Worm (Caenorhabditis elegans) whole organism, late embryonic: Measurements from ENCODE around the gene usp-50.

Experiments used
- F13H6.1 ChIP-seq: sonication (generic microtip); optimal IDR thresholded peaks from 2 replicates; lab custom pipeline; 2016; ENCODE audit warnings: missing genetic modification characterization, missing compliant biosample characterization
- K02D7.2 ChIP-seq: sonication (generic microtip); optimal IDR thresholded peaks from 2 replicates; lab custom pipeline; 2017; ENCODE audit warnings: mild to moderate bottlenecking, missing genetic modification characterization, missing compliant biosample characterization
- T23F11.4 ChIP-seq: fragments of 200-800 bp; sonication (Bioruptor generic); optimal IDR thresholded peaks from 2 replicates; lab custom pipeline; 2018; ENCODE audit warnings: mild to moderate bottlenecking, missing genetic modification characterization, missing compliant biosample characterization
- ceh-14 ChIP-seq: sonication (generic microtip); optimal IDR thresholded peaks from 2 replicates; lab custom pipeline; 2016; ENCODE audit warnings: missing genotype, missing genetic modification characterization, missing compliant biosample characterization
- ceh-2 ChIP-seq: sonication (generic microtip); optimal IDR thresholded peaks from 2 replicates; lab custom pipeline; 2016; ENCODE audit warnings: missing genotype, missing genetic modification characterization, missing compliant biosample characterization
- ceh-22 ChIP-seq: sonication (generic microtip); optimal IDR thresholded peaks from 2 replicates; lab custom pipeline; 2017; ENCODE audit warnings: missing biosample characterization, missing genetic modification characterization
- ceh-24 ChIP-seq: sonication (generic microtip); optimal IDR thresholded peaks from 2 replicates; lab custom pipeline; 2016; ENCODE audit warnings: mild to moderate bottlenecking, missing genetic modification characterization, missing compliant biosample characterization
- ceh-30 ChIP-seq: fragments of 150-350 bp; optimal IDR thresholded peaks from 2 replicates; lab custom pipeline; 2014; ENCODE audit warnings: missing biosample characterization, missing genetic modification characterization
- ceh-31 ChIP-seq: sonication (generic microtip); optimal IDR thresholded peaks from 2 replicates; lab custom pipeline; 2016; ENCODE audit warnings: missing genetic modification characterization, missing compliant biosample characterization
- ceh-45 ChIP-seq: fragments of 200-800 bp; sonication (Bioruptor generic); IDR thresholded peaks from 2 replicates; pipeline ENCODE4 v1.3.6; 2022; ENCODE audit warnings: missing genetic modification reagents, missing genetic modification characterization, missing compliant biosample characterization
- ceh-48 ChIP-seq: sonication (generic microtip); optimal IDR thresholded peaks from 2 replicates; lab custom pipeline; 2016; ENCODE audit warnings: missing genetic modification characterization, inconsistent platforms, missing compliant biosample characterization
- ceh-9 ChIP-seq: sonication (generic microtip); optimal IDR thresholded peaks from 2 replicates; lab custom pipeline; 2016; ENCODE audit warnings: mild to moderate bottlenecking, missing genetic modification characterization, inconsistent platforms, missing compliant biosample characterization
- che-1 ChIP-seq: sonication (generic microtip); optimal IDR thresholded peaks from 2 replicates; lab custom pipeline; 2016; ENCODE audit warnings: mild to moderate bottlenecking, missing genetic modification characterization, missing compliant biosample characterization
- dmd-4 ChIP-seq: sonication (generic microtip); optimal IDR thresholded peaks from 2 replicates; lab custom pipeline; 2016; ENCODE audit warnings: borderline replicate concordance, missing genetic modification characterization, missing compliant biosample characterization
- dve-1 ChIP-seq: sonication (generic microtip); optimal IDR thresholded peaks from 2 replicates; lab custom pipeline; 2017; ENCODE audit warnings: antibody characterized with exemption, mild to moderate bottlenecking, missing genetic modification characterization, missing compliant biosample characterization
- elt-2 ChIP-seq: sonication (generic microtip); optimal IDR thresholded peaks from 2 replicates; lab custom pipeline; 2016; ENCODE audit warnings: missing genetic modification reagents, missing genetic modification characterization, missing compliant biosample characterization
- elt-4 ChIP-seq: sonication (generic microtip); optimal IDR thresholded peaks from 2 replicates; lab custom pipeline; 2016; ENCODE audit warnings: missing genetic modification characterization, missing compliant biosample characterization
- eyg-1 ChIP-seq: sonication (generic microtip); optimal IDR thresholded peaks from 2 replicates; lab custom pipeline; 2016; ENCODE audit warnings: missing genotype, missing genetic modification characterization, missing compliant biosample characterization
- fax-1 ChIP-seq: sonication (generic microtip); optimal IDR thresholded peaks from 2 replicates; lab custom pipeline; 2016; ENCODE audit warnings: missing genotype, missing genetic modification characterization, missing compliant biosample characterization
- fkh-6 ChIP-seq: sonication (generic microtip); optimal IDR thresholded peaks from 2 replicates; lab custom pipeline; 2016; ENCODE audit warnings: missing genetic modification characterization, missing compliant biosample characterization
- gmeb-2 ChIP-seq: sonication (generic microtip); optimal IDR thresholded peaks from 2 replicates; lab custom pipeline; 2016; ENCODE audit warnings: missing genetic modification characterization, inconsistent platforms, missing compliant biosample characterization
- hlh-13 ChIP-seq: fragments of 200-800 bp; sonication (Bioruptor generic); optimal IDR thresholded peaks from 2 replicates; lab custom pipeline; 2018; ENCODE audit warnings: mild to moderate bottlenecking, missing genetic modification characterization, missing compliant biosample characterization
- hlh-6 ChIP-seq: sonication (generic microtip); optimal IDR thresholded peaks from 2 replicates; lab custom pipeline; 2016; ENCODE audit warnings: missing genotype, missing genetic modification characterization, missing compliant biosample characterization
- hlh-8 ChIP-seq: sonication (generic microtip); optimal IDR thresholded peaks from 2 replicates; lab custom pipeline; 2016; ENCODE audit warnings: missing genotype, missing genetic modification characterization, missing compliant biosample characterization
- lim-6 ChIP-seq: sonication (generic microtip); optimal IDR thresholded peaks from 2 replicates; lab custom pipeline; 2016; ENCODE audit warnings: missing genetic modification characterization, missing compliant biosample characterization
- lin-11 ChIP-seq: fragments of 200-800 bp; sonication (Bioruptor generic); optimal IDR thresholded peaks from 2 replicates; lab custom pipeline; 2018; ENCODE audit warnings: mild to moderate bottlenecking, missing genetic modification characterization, missing compliant biosample characterization
- mec-3 ChIP-seq: sonication (generic microtip); optimal IDR thresholded peaks from 2 replicates; lab custom pipeline; 2016; ENCODE audit warnings: borderline replicate concordance, missing genetic modification characterization, missing compliant biosample characterization
- nfya-1 ChIP-seq: sonication (generic microtip); optimal IDR thresholded peaks from 2 replicates; lab custom pipeline; 2017; ENCODE audit warnings: missing genetic modification characterization, mild to moderate bottlenecking, missing compliant biosample characterization, antibody characterized with exemption, moderate library complexity
- nhr-11 ChIP-seq: fragments of 150-350 bp; optimal IDR thresholded peaks from 2 replicates; lab custom pipeline; 2014; ENCODE audit warnings: missing biosample characterization, missing genetic modification characterization
- npax-4 ChIP-seq: sonication (generic microtip); optimal IDR thresholded peaks from 2 replicates; lab custom pipeline; 2016; ENCODE audit warnings: missing genetic modification characterization, missing compliant biosample characterization
- odd-2 ChIP-seq: sonication (generic microtip); optimal IDR thresholded peaks from 2 replicates; lab custom pipeline; 2017; ENCODE audit warnings: antibody characterized with exemption, mild to moderate bottlenecking, missing genetic modification characterization, missing compliant biosample characterization
- pag-3 ChIP-seq: sonication (generic microtip); optimal IDR thresholded peaks from 2 replicates; lab custom pipeline; 2016; ENCODE audit warnings: missing compliant biosample characterization, missing genetic modification characterization, borderline replicate concordance
- pat-9 ChIP-seq: fragments of 200-800 bp; sonication (Bioruptor generic); optimal IDR thresholded peaks from 2 replicates; lab custom pipeline; 2018; ENCODE audit warnings: mild to moderate bottlenecking, missing genetic modification characterization, moderate library complexity, missing compliant biosample characterization
- pax-1 ChIP-seq: fragments of 150-350 bp; optimal IDR thresholded peaks from 2 replicates; lab custom pipeline; 2014; ENCODE audit warnings: missing biosample characterization, missing genetic modification characterization
- pha-2 ChIP-seq: sonication (generic microtip); optimal IDR thresholded peaks from 2 replicates; lab custom pipeline; 2017; ENCODE audit warnings: mild to moderate bottlenecking, missing genetic modification characterization, missing compliant biosample characterization
- pha-4 ChIP-seq: fragments of 150-350 bp; optimal IDR thresholded peaks from 2 replicates; lab custom pipeline; 2018; ENCODE audit warnings: missing biosample characterization, missing genetic modification reagents, missing genetic modification characterization
- rnt-1 ChIP-seq: sonication (generic microtip); optimal IDR thresholded peaks from 2 replicates; lab custom pipeline; 2016; ENCODE audit warnings: missing genetic modification characterization, missing compliant biosample characterization
- sdc-2 ChIP-seq: sonication (generic microtip); optimal IDR thresholded peaks from 2 replicates; lab custom pipeline; 2016; ENCODE audit warnings: missing genotype, missing genetic modification characterization, missing compliant biosample characterization
- sox-2 ChIP-seq: fragments of 200-800 bp; sonication (Bioruptor generic); IDR thresholded peaks from 2 replicates; pipeline ENCODE4 v1.3.6; 2022; ENCODE audit warnings: missing genetic modification reagents, missing genetic modification characterization, missing compliant biosample characterization
- ttx-3 ChIP-seq: sonication (generic microtip); optimal IDR thresholded peaks from 2 replicates; lab custom pipeline; 2016; ENCODE audit warnings: missing genetic modification reagents, missing genetic modification characterization, missing compliant biosample characterization
- unc-3 ChIP-seq, 2 experiments: fragments of 200-800 bp in 1 of 2; sonication (Bioruptor generic) in 1 of 2; sonication (generic microtip) in 1 of 2; conservative IDR thresholded peaks in 1 of 2; optimal IDR thresholded peaks in 1 of 2; 2 replicates each; pipeline versions ENCODE4 v1.3.6 to Lab custom; 2016 to 2022; ENCODE audit warnings: missing compliant biosample characterization in 2 of 2, missing genetic modification characterization in 2 of 2, missing genetic modification reagents in 1 of 2
- unc-42 ChIP-seq: sonication (generic microtip); optimal IDR thresholded peaks from 2 replicates; lab custom pipeline; 2016; ENCODE audit warnings: missing genotype, missing genetic modification characterization, missing compliant biosample characterization
- unc-55 ChIP-seq: sonication (generic microtip); optimal IDR thresholded peaks from 2 replicates; lab custom pipeline; 2017; ENCODE audit warnings: missing biosample characterization, missing genetic modification reagents, missing genetic modification characterization
- unc-86 ChIP-seq: sonication (generic microtip); optimal IDR thresholded peaks from 2 replicates; lab custom pipeline; 2016; ENCODE audit warnings: missing genetic modification characterization, missing compliant biosample characterization
- zip-5 ChIP-seq: sonication (generic microtip); optimal IDR thresholded peaks from 2 replicates; lab custom pipeline; 2016; ENCODE audit warnings: missing genetic modification characterization, missing compliant biosample characterization
- ztf-16 ChIP-seq: sonication (generic microtip); optimal IDR thresholded peaks from 2 replicates; lab custom pipeline; 2017; ENCODE audit warnings: missing genetic modification characterization, missing compliant biosample characterization

Gene usp-50

DNA sequence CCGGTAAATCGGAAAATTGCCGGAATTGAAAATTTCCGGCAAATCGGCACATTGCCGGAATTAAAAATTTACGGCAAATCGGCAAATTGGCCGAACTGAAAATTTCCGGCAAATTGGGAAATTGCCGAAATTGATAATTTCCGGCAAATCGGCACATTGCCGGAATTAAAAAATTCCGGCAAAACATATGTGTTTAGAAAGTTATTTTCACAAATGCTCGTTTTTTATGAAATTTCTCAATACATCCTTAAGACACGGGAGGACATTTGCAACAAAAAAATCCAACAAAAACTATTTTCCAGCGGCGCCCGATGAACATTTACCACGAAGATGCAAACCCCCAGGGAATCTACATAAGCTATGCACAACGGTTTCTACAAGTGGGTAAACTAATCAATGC lies 6.0 kb upstream of the usp-50 start, which contains the start of gene C06H5.8:
Gene C06H5.8 (plus strand): TSS at position 301 of the 400 bp plus-strand sequence.
- TF ChIP-seq ceh-31 (tag; lab: Kevin White, UChicago) (no peak), fax-1 (tag; lab: Kevin White, UChicago) (no peak), nfya-1 (tag; lab: Kevin White, UChicago) (no peak), mec-3 (tag; lab: Kevin White, UChicago) (no peak), ceh-24 (no peak), hlh-6 (tag; lab: Kevin White, UChicago) (no peak), sdc-2 (no peak), ceh-30 (tag; lab: Kevin White, UChicago) (no peak), unc-42 (tag; lab: Kevin White, UChicago) (no peak), fkh-6 (tag; lab: Kevin White, UChicago) (no peak), ceh-22 (no peak), unc-55 (GFP tag; lab: Kevin White, UChicago) (no peak), K02D7.2 (tag; lab: Kevin White, UChicago) (no peak), rnt-1 (no peak), npax-4 (no peak), T23F11.4 (no peak)

DNA sequence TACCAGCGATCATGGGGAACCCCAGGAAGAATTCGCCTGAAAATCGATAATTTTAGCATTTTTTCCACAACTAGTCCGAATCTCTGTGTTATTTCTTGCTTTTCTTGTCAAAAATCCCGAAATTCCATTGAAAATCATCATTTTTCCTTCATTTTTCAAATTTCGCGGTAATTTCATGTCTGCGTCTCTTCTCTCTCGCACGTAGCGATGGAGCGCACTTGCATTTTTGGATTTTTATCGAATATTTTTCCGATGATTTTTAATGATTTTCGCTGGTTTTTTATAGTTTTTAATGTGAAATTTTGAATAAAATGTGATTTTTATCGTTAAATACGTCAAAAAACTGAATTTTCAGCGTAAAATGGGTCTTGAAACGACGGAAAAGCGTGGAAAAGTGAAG lies 3.3 kb upstream of the usp-50 start, which contains the start of gene E01B7.2:
Gene E01B7.2 (plus strand): TSS at position 350 of the 400 bp plus-strand sequence.
- TF ChIP-seq ceh-31 (tag; lab: Kevin White, UChicago) (no peak), odd-2 (tag; lab: Kevin White, UChicago) (no peak), sox-2 (GFP tag; lab: Robert Waterston, UW) (no peak), pag-3 (tag; lab: Kevin White, UChicago) (no peak), sdc-2 (no peak), unc-3 (GFP tag; conservative IDR thresholded peaks at IDR 0.05; lab: Robert Waterston, UW) (no peak), unc-3 (tag; optimal IDR thresholded peaks at IDR 0.05; lab: Kevin White, UChicago) (no peak), T23F11.4 (no peak), zip-5 (no peak), pha-4 (no peak), F13H6.1 (tag; lab: Kevin White, UChicago) (no peak), ceh-2 (tag; lab: Kevin White, UChicago) (no peak), che-1 (tag; lab: Kevin White, UChicago) (no peak), eyg-1 (tag; lab: Kevin White, UChicago) (no peak), ceh-14 (tag; lab: Kevin White, UChicago) (no peak), unc-86 (no peak), unc-42 (tag; lab: Kevin White, UChicago) (peak; percentile 2), hlh-8 (no peak), ceh-45 (GFP tag; lab: Robert Waterston, UW) (no peak), lin-11 (no peak), hlh-13 (GFP tag; lab: Kevin White, UChicago) (no peak), ceh-22 (no peak), nhr-11 (no peak), lim-6 (tag; lab: Kevin White, UChicago) (no peak), rnt-1 (no peak), dmd-4 (tag; lab: Kevin White, UChicago) (no peak), pat-9 (tag; lab: Kevin White, UChicago) (no peak), pha-2 (no peak), ceh-24 (no peak), gmeb-2 (no peak), pax-1 (peak; percentile 56), elt-4 (tag; lab: Kevin White, UChicago) (no peak), unc-55 (GFP tag; lab: Kevin White, UChicago) (peak; percentile 46), dve-1 (tag; lab: Kevin White, UChicago) (no peak), ztf-16 (no peak), ceh-48 (tag; lab: Kevin White, UChicago) (peak; percentile 48), nfya-1 (tag; lab: Kevin White, UChicago) (peak; percentile 63), K02D7.2 (tag; lab: Kevin White, UChicago) (no peak), ttx-3 (no peak), fkh-6 (tag; lab: Kevin White, UChicago) (no peak), ceh-9 (no peak), elt-2 (tag; lab: Kevin White, UChicago) (no peak), mec-3 (tag; lab: Kevin White, UChicago) (no peak)
